Fruit fly (Drosophila melanogaster): ENCODE results near the gene CG1227.

The CG1227 gene

dm6 chr3R:7208331-7208730 is 41.2 kb downstream of the CG1227 start, which contains the start of gene CG1288:
Gene CG1288, minus strand, starts transcription at chr3R:7208431.
- TF ChIP-seq cnc (optimal IDR thresholded peaks at IDR 0.05) (no peak), Clk (GFP tag; optimal IDR thresholded peaks at IDR 0.05) (no peak), CG14711 (tag; optimal IDR thresholded peaks at IDR 0.05) (no peak), CG5204 (GFP tag; optimal IDR thresholded peaks at IDR 0.05) (no peak), CG12768 (GFP tag; optimal IDR thresholded peaks at IDR 0.05) (no peak), toe (GFP tag; optimal IDR thresholded peaks at IDR 0.05) (no peak)

dm6 chr3R:7200670-7201069 is 48.9 kb downstream of the CG1227 start, which contains the start of gene CG14609:
Gene CG14609, plus strand, starts transcription at chr3R:7200970.
- TF ChIP-seq ovo (GFP tag; optimal IDR thresholded peaks at IDR 0.05) (no peak), bab1 (GFP tag; optimal IDR thresholded peaks at IDR 0.05) (no peak), CG7045 (GFP tag; optimal IDR thresholded peaks at IDR 0.05) (no peak), tj (GFP tag; optimal IDR thresholded peaks at IDR 0.05) (no peak), Crg-1 (GFP tag; optimal IDR thresholded peaks at IDR 0.05) (no peak), Hr96 (GFP tag; optimal IDR thresholded peaks at IDR 0.05) (no peak), CG33017 (tag; optimal IDR thresholded peaks at IDR 0.05) (no peak), kay (GFP tag; ENCODE audit: borderline replicate concordance) (no peak), Mnt (GFP tag; optimal IDR thresholded peaks at IDR 0.05) (no peak), pad (GFP tag; optimal IDR thresholded peaks at IDR 0.05) (no peak), CG1620 (GFP tag; optimal IDR thresholded peaks at IDR 0.05) (no peak), CG11617 (GFP tag; optimal IDR thresholded peaks at IDR 0.05) (no peak), CG7101 (tag; optimal IDR thresholded peaks at IDR 0.05) (no peak), cic (GFP tag; optimal IDR thresholded peaks at IDR 0.05) (no peak), cnc (optimal IDR thresholded peaks at IDR 0.05) (no peak), CG5204 (GFP tag; optimal IDR thresholded peaks at IDR 0.05) (no peak), CG14711 (tag; optimal IDR thresholded peaks at IDR 0.05) (no peak)

- TF ChIP-seq bab1 (GFP tag; optimal IDR thresholded peaks at IDR 0.05): peak; percentile 31
- peak; percentile 52 for TF ChIP-seq kay (GFP tag; ENCODE audit: borderline replicate concordance)
- peak; percentile 5 for TF ChIP-seq tj (GFP tag; optimal IDR thresholded peaks at IDR 0.05)
- no peak for TF ChIP-seq CG1620 (GFP tag; optimal IDR thresholded peaks at IDR 0.05)
Observed at dm6 chr3R:7199849-7200248, 49.7 kb downstream of the CG1227 start.

Measured in whole organism, adult.